Fruit fly (Drosophila melanogaster) whole organism, embryonic: ENCODE results near the gene CG9328.

Experiments
- BtbVII ChIP-seq: fragments of 200-800 bp; sonication (Bioruptor generic); optimal IDR thresholded peaks from 3 replicates; lab custom pipeline; 2017; ENCODE audit warnings: missing biosample characterization, mild to moderate bottlenecking, missing genetic modification characterization
- CG11247 ChIP-seq: fragments of 200-800 bp; sonication (Bioruptor generic); IDR thresholded peaks from 2 replicates; pipeline ENCODE4 v1.3.6; 2022; ENCODE audit warnings: missing biosample characterization, missing genetic modification characterization
- CG11723 ChIP-seq: fragments of 200-800 bp; sonication (Bioruptor generic); optimal IDR thresholded peaks from 2 replicates; lab custom pipeline; 2017; ENCODE audit warnings: missing biosample characterization, mild to moderate bottlenecking, missing genetic modification characterization
- CG12219 ChIP-seq: fragments of 200-800 bp; sonication (Bioruptor generic); optimal IDR thresholded peaks from 3 replicates; lab custom pipeline; 2018; ENCODE audit warnings: missing biosample characterization, mild to moderate bottlenecking, missing genetic modification characterization
- CG14050 ChIP-seq: fragments of 200-800 bp; sonication (Bioruptor generic); IDR thresholded peaks from 3 replicates; pipeline ENCODE4 v1.3.6; 2022; ENCODE audit warnings: missing biosample characterization, missing genetic modification characterization
- CG1647 ChIP-seq: fragments of 200-800 bp; sonication (Bioruptor generic); optimal IDR thresholded peaks from 3 replicates; lab custom pipeline; 2016; ENCODE audit warnings: missing biosample characterization, missing genetic modification characterization
- CG2199 ChIP-seq: fragments of 200-800 bp; sonication (Bioruptor generic); IDR thresholded peaks from 3 replicates; pipeline ENCODE4 v1.3.6; 2022; ENCODE audit warnings: missing biosample characterization, missing genetic modification characterization
- CG3726 ChIP-seq: fragments of 200-800 bp; sonication (Bioruptor generic); IDR thresholded peaks from 3 replicates; pipeline ENCODE4, ENCODE4 v1.3.6; 2022; ENCODE audit warnings: missing biosample characterization, missing genetic modification characterization
- CG6272 ChIP-seq: fragments of 200-800 bp; sonication (Bioruptor generic); IDR thresholded peaks from 2 replicates; pipeline ENCODE4 v1.3.6; 2022; ENCODE audit warnings: missing biosample characterization, missing genetic modification characterization
- CG7271 ChIP-seq: fragments of 200-800 bp; sonication (Bioruptor generic); optimal IDR thresholded peaks from 2 replicates; lab custom pipeline; 2018; ENCODE audit warnings: missing biosample characterization, mild to moderate bottlenecking, missing genetic modification characterization, moderate library complexity
- CG8089 ChIP-seq: fragments of 200-800 bp; sonication (Bioruptor generic); optimal IDR thresholded peaks from 3 replicates; lab custom pipeline; 2016; ENCODE audit warnings: missing biosample characterization, missing genetic modification characterization
- CG8765 ChIP-seq: fragments of 200-800 bp; sonication (Bioruptor generic); IDR thresholded peaks from 2 replicates; pipeline ENCODE4 v1.3.6; 2022; ENCODE audit warnings: missing biosample characterization, missing genetic modification characterization
- CG9609 ChIP-seq: fragments of 200-800 bp; sonication (Bioruptor generic); optimal IDR thresholded peaks from 3 replicates; lab custom pipeline; 2016; ENCODE audit warnings: missing biosample characterization, missing genetic modification characterization
- CG9932 ChIP-seq: fragments of 200-800 bp; sonication (Bioruptor generic); IDR thresholded peaks from 2 replicates; pipeline ENCODE4 v1.3.6; 2022; ENCODE audit warnings: missing biosample characterization, missing genetic modification characterization
- CkIIα-i1 ChIP-seq: fragments of 200-800 bp; sonication (Bioruptor generic); IDR thresholded peaks from 2 replicates; pipeline ENCODE4 v1.3.6; 2022; ENCODE audit warnings: missing biosample characterization, missing genetic modification characterization
- CoRest ChIP-seq: fragments of 200-800 bp; sonication (Bioruptor generic); optimal IDR thresholded peaks from 3 replicates; lab custom pipeline; 2018; ENCODE audit warnings: missing biosample characterization, mild to moderate bottlenecking, missing genetic modification characterization, moderate library complexity
- Drgx ChIP-seq: fragments of 200-800 bp; sonication (Bioruptor generic); IDR thresholded peaks from 2 replicates; pipeline ENCODE4 v1.3.6; 2022; ENCODE audit warnings: missing biosample characterization, missing genetic modification characterization
- Fer1 ChIP-seq: fragments of 200-800 bp; sonication (Bioruptor generic); optimal IDR thresholded peaks from 2 replicates; lab custom pipeline; 2017; ENCODE audit warnings: missing biosample characterization, mild to moderate bottlenecking, missing genetic modification characterization
- HHEX ChIP-seq: fragments of 200-800 bp; sonication (Bioruptor generic); optimal IDR thresholded peaks from 3 replicates; lab custom pipeline; 2017; ENCODE audit warnings: missing biosample characterization, mild to moderate bottlenecking, missing genetic modification characterization, missing genetic modification reagents
- HLH4C ChIP-seq: fragments of 200-800 bp; sonication (Bioruptor generic); IDR thresholded peaks from 3 replicates; pipeline ENCODE4 v1.3.6; 2022; ENCODE audit warnings: missing biosample characterization, missing genetic modification characterization; ENCODE audit not compliant: partially characterized antibody
- NC2α ChIP-seq: fragments of 200-800 bp; sonication (Bioruptor generic); optimal IDR thresholded peaks from 2 replicates; lab custom pipeline; 2016; ENCODE audit warnings: missing biosample characterization, missing genetic modification characterization
- Optix ChIP-seq: fragments of 200-800 bp; sonication (Bioruptor generic); IDR thresholded peaks from 3 replicates; pipeline ENCODE4 v1.3.6; 2022; ENCODE audit warnings: missing biosample characterization, missing genetic modification characterization
- PHDP ChIP-seq: fragments of 200-800 bp; sonication (Bioruptor generic); optimal IDR thresholded peaks from 3 replicates; lab custom pipeline; 2018; ENCODE audit warnings: missing biosample characterization, mild to moderate bottlenecking, missing genetic modification characterization, moderate library complexity
- abd-A ChIP-seq: fragments of 200-800 bp; sonication (Bioruptor generic); optimal IDR thresholded peaks from 3 replicates; lab custom pipeline; 2019; ENCODE audit warnings: missing biosample characterization, mild to moderate bottlenecking, missing genetic modification characterization, moderate library complexity
- ase ChIP-seq: fragments of 200-800 bp; sonication (Bioruptor generic); IDR thresholded peaks from 3 replicates; pipeline ENCODE4 v1.3.6; 2022; ENCODE audit warnings: missing biosample characterization, missing genetic modification characterization
- bbx ChIP-seq: fragments of 200-800 bp; sonication (Bioruptor generic); IDR thresholded peaks from 2 replicates; pipeline ENCODE4 v1.3.6; 2022; ENCODE audit warnings: missing biosample characterization, missing genetic modification characterization; ENCODE audit not compliant: partially characterized antibody
- bsh ChIP-seq, 2 experiments: fragments of 200-800 bp; sonication (Bioruptor generic); optimal IDR thresholded peaks; 2 replicates each; lab custom pipeline; 2017 to 2018; ENCODE audit warnings: mild to moderate bottlenecking in 2 of 2, missing biosample characterization in 2 of 2, missing genetic modification characterization in 2 of 2, moderate library complexity in 1 of 2
- cg ChIP-seq: fragments of 200-800 bp; sonication (Bioruptor generic); optimal IDR thresholded peaks from 3 replicates; lab custom pipeline; 2019; ENCODE audit warnings: missing biosample characterization, mild to moderate bottlenecking, missing genetic modification characterization, moderate library complexity
- chinmo ChIP-seq: fragments of 200-800 bp; sonication (Bioruptor generic); IDR thresholded peaks from 4 replicates; pipeline ENCODE4 v1.3.6; 2022; ENCODE audit warnings: missing biosample characterization, missing genetic modification characterization; ENCODE audit not compliant: partially characterized antibody
- chm ChIP-seq: fragments of 200-800 bp; sonication (Bioruptor generic); IDR thresholded peaks from 2 replicates; pipeline ENCODE4 v1.3.6; 2022; ENCODE audit warnings: missing biosample characterization, missing genetic modification characterization
- chn ChIP-seq: fragments of 200-800 bp; sonication (Bioruptor generic); optimal IDR thresholded peaks from 2 replicates; lab custom pipeline; 2016; ENCODE audit warnings: missing biosample characterization, missing genetic modification characterization
- disco-r ChIP-seq: fragments of 200-800 bp; sonication (Bioruptor generic); optimal IDR thresholded peaks from 2 replicates; lab custom pipeline; 2016; ENCODE audit warnings: missing biosample characterization, missing genetic modification characterization
- dpn ChIP-seq, 2 experiments: fragments of 200-800 bp; sonication (Bioruptor generic); optimal IDR thresholded peaks; 3 replicates each; lab custom pipeline; 2016; ENCODE audit warnings: missing biosample characterization in 2 of 2, missing genetic modification characterization in 2 of 2
- emc ChIP-seq: fragments of 200-800 bp; sonication (Bioruptor generic); optimal IDR thresholded peaks from 2 replicates; lab custom pipeline; 2016; ENCODE audit warnings: missing biosample characterization, missing genetic modification characterization
- ems ChIP-seq: fragments of 200-800 bp; sonication (Bioruptor generic); optimal IDR thresholded peaks from 3 replicates; lab custom pipeline; 2016; ENCODE audit warnings: missing biosample characterization, missing genetic modification characterization
- en ChIP-seq: fragments of 200-800 bp; sonication (Bioruptor generic); optimal IDR thresholded peaks from 2 replicates; lab custom pipeline; 2016; ENCODE audit warnings: missing biosample characterization, missing genetic modification characterization
- gce ChIP-seq: fragments of 200-800 bp; sonication (Bioruptor generic); IDR thresholded peaks from 3 replicates; pipeline ENCODE4 v1.3.6; 2022; ENCODE audit warnings: missing biosample characterization, missing genetic modification characterization
- gt ChIP-seq: fragments of 200-800 bp; sonication (Bioruptor generic); IDR thresholded peaks from 2 replicates; pipeline ENCODE4 v1.3.6; 2022; ENCODE audit warnings: missing biosample characterization, missing genetic modification characterization
- hbn ChIP-seq: fragments of 200-800 bp; sonication (Bioruptor generic); IDR thresholded peaks from 2 replicates; pipeline ENCODE4 v1.3.6; 2022; ENCODE audit warnings: missing biosample characterization, missing genetic modification characterization; ENCODE audit not compliant: partially characterized antibody
- ind ChIP-seq: fragments of 200-800 bp; sonication (Bioruptor generic); optimal IDR thresholded peaks from 3 replicates; lab custom pipeline; 2016; ENCODE audit warnings: missing biosample characterization, missing genetic modification characterization
- kay ChIP-seq: fragments of 200-800 bp; sonication (Bioruptor generic); optimal IDR thresholded peaks from 2 replicates; lab custom pipeline; 2016; ENCODE audit warnings: missing biosample characterization, missing genetic modification characterization
- p53 ChIP-seq: fragments of 200-800 bp; sonication (Bioruptor generic); optimal IDR thresholded peaks from 2 replicates; lab custom pipeline; 2016; ENCODE audit warnings: missing biosample characterization, missing genetic modification characterization
- pzg ChIP-seq: fragments of 200-800 bp; sonication (Bioruptor generic); optimal IDR thresholded peaks from 3 replicates; lab custom pipeline; 2018; ENCODE audit warnings: missing biosample characterization, mild to moderate bottlenecking, missing genetic modification characterization, moderate library complexity
- seq ChIP-seq: fragments of 200-800 bp; sonication (Bioruptor generic); IDR thresholded peaks from 2 replicates; pipeline ENCODE4 v1.3.6; 2022; ENCODE audit warnings: missing biosample characterization, missing genetic modification characterization
- shn ChIP-seq: fragments of 200-800 bp; sonication (Bioruptor generic); optimal IDR thresholded peaks from 3 replicates; lab custom pipeline; 2016; ENCODE audit warnings: missing biosample characterization, missing genetic modification characterization
- trh ChIP-seq: fragments of 200-800 bp; sonication (Bioruptor generic); optimal IDR thresholded peaks from 2 replicates; lab custom pipeline; 2016; ENCODE audit warnings: missing biosample characterization, missing genetic modification characterization
- unc-4 ChIP-seq: fragments of 200-800 bp; sonication (Bioruptor generic); IDR thresholded peaks from 2 replicates; pipeline ENCODE4 v1.3.6; 2022; ENCODE audit warnings: missing biosample characterization, missing genetic modification characterization; ENCODE audit not compliant: partially characterized antibody
- unpg ChIP-seq: fragments of 200-800 bp; sonication (Bioruptor generic); optimal IDR thresholded peaks from 3 replicates; lab custom pipeline; 2018; ENCODE audit warnings: missing biosample characterization, mild to moderate bottlenecking, missing genetic modification characterization, moderate library complexity
- yki ChIP-seq: fragments of >200 bp; optimal IDR thresholded peaks from 3 replicates; lab custom pipeline; 2018
- zfh1 ChIP-seq: fragments of 200-800 bp; sonication (Bioruptor generic); IDR thresholded peaks from 3 replicates; pipeline ENCODE4 v1.3.6; 2022; ENCODE audit warnings: missing biosample characterization, missing genetic modification characterization

Gene CG9328

DNA sequence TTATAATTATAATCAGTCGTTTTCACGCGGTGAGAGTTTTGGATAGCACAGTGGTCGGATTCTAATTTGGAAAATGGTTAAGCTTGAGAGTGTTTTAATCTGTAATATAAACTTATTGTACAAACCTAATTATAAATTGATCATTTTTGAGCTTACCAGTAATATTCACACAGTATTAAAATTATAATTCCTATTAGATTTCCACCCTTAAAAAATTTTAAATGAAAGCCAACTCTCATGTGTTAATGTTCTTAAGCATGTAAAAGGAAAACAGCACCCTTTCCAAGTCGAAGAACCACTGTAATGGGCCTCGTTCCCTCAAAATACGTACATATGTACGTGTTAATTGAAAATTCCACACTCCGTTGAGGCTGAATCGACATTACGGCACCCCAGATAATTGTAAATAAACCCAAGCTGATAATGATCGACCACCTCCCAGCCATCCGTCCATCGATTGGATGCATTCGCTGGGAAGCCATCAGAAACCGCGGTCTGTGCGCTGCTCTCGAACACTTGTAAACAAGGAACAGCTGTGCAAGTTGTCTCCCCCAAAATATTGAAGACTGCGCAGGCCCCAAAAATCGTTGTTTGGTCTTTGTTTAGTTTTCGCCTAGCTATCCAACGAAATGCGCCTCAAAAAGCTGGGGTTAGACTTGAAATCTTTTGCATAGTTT is 37.6 kb upstream of the CG9328 start (continued):
- no peak for TF ChIP-seq hbn
- peak; percentile 22 for TF ChIP-seq ems (GFP tag; lab: Kevin White, UChicago)
- no peak for TF ChIP-seq gt (GFP tag; lab: Robert Waterston, UW)
- TF ChIP-seq HLH4C (GFP tag; lab: Robert Waterston, UW) = no peak
- no peak for TF ChIP-seq shn (GFP tag; lab: Kevin White, UChicago)
- TF ChIP-seq CG2199 = 0 out of 3 replicates have a peak, but pooled peaks have one; percentile 34
- no peak for TF ChIP-seq pzg (GFP tag; lab: Kevin White, UChicago)
- no peak for TF ChIP-seq CkIIα-i1 (GFP tag; lab: Robert Waterston, UW)
- no peak; the same call in 1 of the 2 replicates for TF ChIP-seq chm (GFP tag; lab: Robert Waterston, UW)
- TF ChIP-seq unpg (GFP tag; lab: Kevin White, UChicago) = peak; percentile 54
- TF ChIP-seq unc-4 (GFP tag; lab: Robert Waterston, UW) = no peak
- TF ChIP-seq yki (lab: Kevin White, UChicago) = no peak
- TF ChIP-seq Optix = no peak
- TF ChIP-seq Drgx (GFP tag; lab: Robert Waterston, UW) = 0 out of 2 replicates have a peak, but pooled peaks have one; percentile 21
- TF ChIP-seq gce (GFP tag; lab: Robert Waterston, UW) = no peak
- TF ChIP-seq CoRest (tag; lab: Kevin White, UChicago) = peak; percentile 70
- TF ChIP-seq cg (GFP tag; lab: Kevin White, UChicago) = no peak
- peak; percentile 25 for TF ChIP-seq chn
- no peak; the same call in 1 of the 2 replicates for TF ChIP-seq CG11247 (GFP tag; lab: Robert Waterston, UW)
- TF ChIP-seq CG12219 (GFP tag; lab: Kevin White, UChicago) = no peak
- no peak for TF ChIP-seq CG7271
- peak; percentile 58 for TF ChIP-seq PHDP (tag; lab: Kevin White, UChicago)
- no peak for TF ChIP-seq kay (GFP tag; lab: Kevin White, UChicago)
- TF ChIP-seq CG1647 (GFP tag; lab: Kevin White, UChicago) = no peak
- TF ChIP-seq emc = no peak
- TF ChIP-seq CG6272 (GFP tag; lab: Robert Waterston, UW) = 0 out of 2 replicates have a peak, but pooled peaks have one; percentile 34
- peak; percentile 31 for TF ChIP-seq Fer1 (GFP tag; lab: Kevin White, UChicago)
- no peak for TF ChIP-seq CG14050
- 0 out of 3 replicates have a peak, but pooled peaks have one; percentile 50 for TF ChIP-seq ase
- no peak for TF ChIP-seq trh (GFP tag; lab: Kevin White, UChicago)
- peak; percentile 46 for TF ChIP-seq seq (GFP tag; lab: Robert Waterston, UW)
- TF ChIP-seq p53 (GFP tag; lab: Kevin White, UChicago) = no peak
- TF ChIP-seq abd-A (tag; lab: Kevin White, UChicago) = no peak
- peak; percentile 18 for TF ChIP-seq BtbVII (GFP tag; lab: Kevin White, UChicago)
- no peak; the same call in 2 of the 3 replicates for TF ChIP-seq zfh1
- no peak for TF ChIP-seq bbx (GFP tag; lab: Robert Waterston, UW)
- TF ChIP-seq CG8765 = 0 out of 2 replicates have a peak, but pooled peaks have one; percentile 28
- no peak for TF ChIP-seq NC2α (GFP tag; lab: Kevin White, UChicago)
- TF ChIP-seq dpn (GFP tag; optimal IDR thresholded peaks at IDR 0.05; lab: Kevin White, UChicago) = peak in 1 of 2 experiments; percentile 18
- TF ChIP-seq CG9932 (GFP tag; lab: Robert Waterston, UW) = peak; percentile 38
- peak in 1 of 2 experiments; percentile 69 for TF ChIP-seq bsh (GFP tag; optimal IDR thresholded peaks at IDR 0.05; lab: Kevin White, UChicago)
- TF ChIP-seq en = no peak
- no peak for TF ChIP-seq CG3726 (GFP tag; lab: Robert Waterston, UW)
- TF ChIP-seq HHEX = no peak
- TF ChIP-seq CG9609 = no peak
- TF ChIP-seq disco-r (GFP tag; lab: Kevin White, UChicago) = peak; percentile 20
- no peak for TF ChIP-seq chinmo
- peak; percentile 12 for TF ChIP-seq CG11723 (GFP tag; lab: Kevin White, UChicago)
- peak; percentile 26 for TF ChIP-seq ind (GFP tag; lab: Kevin White, UChicago)
- TF ChIP-seq CG8089 (GFP tag; lab: Kevin White, UChicago) = no peak
